Fruit fly (Drosophila melanogaster) whole organism, pupa: ENCODE measurements around the gene RunxB.
"Not testable (repeated sequence)": the region's sequence is repeated elsewhere in the genome, so short reads cannot be mapped to it uniquely, and the experiment has no call there.

Experiments used
- CG14655 ChIP-seq: fragments of 200-800 bp; sonication (Bioruptor generic); optimal IDR thresholded peaks from 3 replicates; lab custom pipeline; 2017; ENCODE audit warnings: mild to moderate bottlenecking, missing biosample characterization, missing genetic modification reagents, missing genetic modification characterization
- EcR ChIP-seq: fragments of 200-800 bp; sonication (Bioruptor generic); optimal IDR thresholded peaks from 3 replicates; lab custom pipeline; 2019; ENCODE audit warnings: missing biosample characterization, missing genetic modification characterization, mild to moderate bottlenecking, moderate library complexity, missing genetic modification reagents

- not testable (repeated sequence) for TF ChIP-seq EcR, CG14655 (GFP tag; lab: Kevin White, UChicago)
Observed at dm6 chrX:20527331-20527730, 11.0 kb upstream of the RunxB start, which contains the start of gene CG42579.
